Worm (Caenorhabditis elegans) whole organism, early embryonic: Measurements from ENCODE around the gene R07E5.11.

ENCODE experiments used
- B0310.2 ChIP-seq: sonication (generic microtip); optimal IDR thresholded peaks from 2 replicates; lab custom pipeline; 2016; ENCODE audit warnings: mild to moderate bottlenecking, missing genetic modification characterization, missing compliant biosample characterization
- F13C5.2 ChIP-seq: sonication (generic microtip); optimal IDR thresholded peaks from 2 replicates; lab custom pipeline; 2017; ENCODE audit warnings: mild to moderate bottlenecking, missing genetic modification characterization, inconsistent platforms, missing compliant biosample characterization
- aly-1 ChIP-seq: sonication (generic microtip); optimal IDR thresholded peaks from 2 replicates; lab custom pipeline; 2016; ENCODE audit warnings: missing genetic modification characterization, missing compliant biosample characterization
- ama-1 ChIP-seq: fragments of 150-350 bp; optimal IDR thresholded peaks from 2 replicates; lab custom pipeline; 2014
- ceh-13 ChIP-seq: fragments of 200-800 bp; sonication (Bioruptor generic); optimal IDR thresholded peaks from 2 replicates; lab custom pipeline; 2018; ENCODE audit warnings: mild to moderate bottlenecking, missing genetic modification characterization, missing compliant biosample characterization
- ceh-36 ChIP-seq: sonication (generic microtip); optimal IDR thresholded peaks from 2 replicates; lab custom pipeline; 2016; ENCODE audit warnings: missing genetic modification characterization, inconsistent platforms, missing compliant biosample characterization
- ets-7 ChIP-seq: sonication (generic microtip); optimal IDR thresholded peaks from 2 replicates; lab custom pipeline; 2016; ENCODE audit warnings: missing genotype, missing genetic modification characterization, missing compliant biosample characterization
- flt-1 ChIP-seq: fragments of 200-800 bp; sonication (Bioruptor generic); IDR thresholded peaks from 2 replicates; pipeline ENCODE4 v1.3.6; 2022; ENCODE audit warnings: missing genetic modification characterization, missing compliant biosample characterization
- hmbx-1 ChIP-seq: sonication (generic microtip); optimal IDR thresholded peaks from 2 replicates; lab custom pipeline; 2016; ENCODE audit warnings: mild to moderate bottlenecking, missing genetic modification characterization, missing compliant biosample characterization
- hmg-4 ChIP-seq: fragments of 200-800 bp; sonication (Bioruptor generic); optimal IDR thresholded peaks from 2 replicates; lab custom pipeline; 2018; ENCODE audit warnings: mild to moderate bottlenecking, missing genetic modification characterization, missing compliant biosample characterization
- hnd-1 ChIP-seq: sonication (generic microtip); optimal IDR thresholded peaks from 2 replicates; lab custom pipeline; 2016; ENCODE audit warnings: missing genetic modification characterization, missing compliant biosample characterization
- pes-1 ChIP-seq: fragments of 200-800 bp; sonication (Bioruptor generic); IDR thresholded peaks from 2 replicates; pipeline ENCODE4 v1.3.6; 2022; ENCODE audit warnings: missing genetic modification reagents, missing genetic modification characterization, missing compliant biosample characterization
- scrt-1 ChIP-seq: fragments of 200-800 bp; sonication (Bioruptor generic); IDR thresholded peaks from 2 replicates; pipeline ENCODE4 v1.3.6; 2022; ENCODE audit warnings: missing genetic modification characterization, missing compliant biosample characterization
- sea-1 ChIP-seq: fragments of 200-800 bp; sonication (Bioruptor generic); conservative IDR thresholded peaks from 2 replicates; pipeline ENCODE4 v1.3.6; 2022; ENCODE audit warnings: missing genetic modification characterization, missing compliant biosample characterization
- tbx-11 ChIP-seq: fragments of 200-800 bp; sonication (Bioruptor generic); IDR thresholded peaks from 2 replicates; pipeline ENCODE4 v1.3.6; 2022; ENCODE audit warnings: missing genetic modification characterization, missing compliant biosample characterization
- tbx-37 ChIP-seq: fragments of 200-800 bp; sonication (Bioruptor generic); conservative IDR thresholded peaks from 2 replicates; pipeline ENCODE4 v1.3.6; 2022; ENCODE audit warnings: missing genetic modification reagents, missing genetic modification characterization, missing compliant biosample characterization
- tra-4 ChIP-seq: sonication (generic microtip); optimal IDR thresholded peaks from 2 replicates; lab custom pipeline; 2017; ENCODE audit warnings: missing genetic modification characterization, missing compliant biosample characterization

R07E5.11 gene

ce11 chrIII:4391938-4392337 lies 23.1 kb downstream of the R07E5.11 start:
- TF ChIP-seq ceh-36 (tag; lab: Kevin White, UChicago) (no peak), B0310.2 (tag; lab: Kevin White, UChicago) (no peak), aly-1 (tag; lab: Kevin White, UChicago) (no peak), F13C5.2 (no peak), hmg-4 (GFP tag; lab: Kevin White, UChicago) (no peak), sea-1 (GFP tag; lab: Robert Waterston, UW) (no peak), tbx-11 (GFP tag; lab: Robert Waterston, UW) (no peak), hmbx-1 (no peak), tbx-37 (GFP tag; lab: Robert Waterston, UW) (no peak), ama-1 (lab: Kevin White, UChicago) (no peak), flt-1 (GFP tag; lab: Robert Waterston, UW) (no peak), tra-4 (no peak), ceh-13 (GFP tag; lab: Kevin White, UChicago) (no peak), pes-1 (GFP tag; lab: Robert Waterston, UW) (no peak), hnd-1 (tag; lab: Kevin White, UChicago) (no peak), scrt-1 (no peak), ets-7 (tag; lab: Kevin White, UChicago) (no peak)

- TF ChIP-seq hmbx-1, result no peak
- TF ChIP-seq scrt-1, result no peak
- no peak for TF ChIP-seq tbx-37 (GFP tag; lab: Robert Waterston, UW)
- no peak for TF ChIP-seq ceh-36 (tag; lab: Kevin White, UChicago)
- TF ChIP-seq F13C5.2, result no peak
- no peak for TF ChIP-seq pes-1 (GFP tag; lab: Robert Waterston, UW)
- TF ChIP-seq ama-1 (lab: Kevin White, UChicago), result no peak
- TF ChIP-seq tra-4, result no peak
- TF ChIP-seq B0310.2 (tag; lab: Kevin White, UChicago), result no peak
- TF ChIP-seq flt-1 (GFP tag; lab: Robert Waterston, UW), result no peak
- no peak for TF ChIP-seq hmg-4 (GFP tag; lab: Kevin White, UChicago)
Measured at ce11 chrIII:4391319-4391718, 23.7 kb downstream of the R07E5.11 start.

- no peak for TF ChIP-seq flt-1 (GFP tag; lab: Robert Waterston, UW)
- TF ChIP-seq hmbx-1, result no peak
- TF ChIP-seq aly-1 (tag; lab: Kevin White, UChicago), result no peak
- TF ChIP-seq tbx-11 (GFP tag; lab: Robert Waterston, UW), result no peak
- no peak for TF ChIP-seq pes-1 (GFP tag; lab: Robert Waterston, UW)
- no peak for TF ChIP-seq hnd-1 (tag; lab: Kevin White, UChicago)
Measured at ce11 chrIII:4390421-4390820, 24.6 kb downstream of the R07E5.11 start.

ce11 chrIII:4384487-4384886 lies 30.5 kb downstream of the R07E5.11 start, which contains the start of gene pals-28:
pals-28 (plus strand) TSS chrIII:4384787.
- TF ChIP-seq pes-1 (GFP tag; lab: Robert Waterston, UW) (no peak), tbx-11 (GFP tag; lab: Robert Waterston, UW) (no peak), hmbx-1 (no peak), hnd-1 (tag; lab: Kevin White, UChicago) (no peak), flt-1 (GFP tag; lab: Robert Waterston, UW) (no peak), tra-4 (no peak), sea-1 (GFP tag; lab: Robert Waterston, UW) (no peak), ceh-36 (tag; lab: Kevin White, UChicago) (no peak), ceh-13 (GFP tag; lab: Kevin White, UChicago) (no peak), tbx-37 (GFP tag; lab: Robert Waterston, UW) (no peak), aly-1 (tag; lab: Kevin White, UChicago) (no peak), ets-7 (tag; lab: Kevin White, UChicago) (no peak), ama-1 (lab: Kevin White, UChicago) (no peak), hmg-4 (GFP tag; lab: Kevin White, UChicago) (no peak), F13C5.2 (no peak), B0310.2 (tag; lab: Kevin White, UChicago) (no peak), scrt-1 (no peak)

ce11 chrIII:4382118-4382517 lies 32.9 kb downstream of the R07E5.11 start:
- TF ChIP-seq hmg-4 (GFP tag; lab: Kevin White, UChicago) (no peak), tbx-37 (GFP tag; lab: Robert Waterston, UW) (no peak), tbx-11 (GFP tag; lab: Robert Waterston, UW) (no peak), pes-1 (GFP tag; lab: Robert Waterston, UW) (no peak), scrt-1 (no peak), F13C5.2 (no peak), ets-7 (tag; lab: Kevin White, UChicago) (no peak)

- TF ChIP-seq B0310.2 (tag; lab: Kevin White, UChicago), result no peak
- TF ChIP-seq hmbx-1, result no peak
- no peak for TF ChIP-seq aly-1 (tag; lab: Kevin White, UChicago)
- no peak for TF ChIP-seq ama-1 (lab: Kevin White, UChicago)
- no peak for TF ChIP-seq tra-4
- TF ChIP-seq pes-1 (GFP tag; lab: Robert Waterston, UW), result no peak
- no peak for TF ChIP-seq ets-7 (tag; lab: Kevin White, UChicago)
- TF ChIP-seq hnd-1 (tag; lab: Kevin White, UChicago), result no peak
- TF ChIP-seq ceh-36 (tag; lab: Kevin White, UChicago), result no peak
- no peak for TF ChIP-seq tbx-37 (GFP tag; lab: Robert Waterston, UW)
- no peak for TF ChIP-seq tbx-11 (GFP tag; lab: Robert Waterston, UW)
- TF ChIP-seq scrt-1, result no peak
- no peak for TF ChIP-seq ceh-13 (GFP tag; lab: Kevin White, UChicago)
- TF ChIP-seq F13C5.2, result no peak
- TF ChIP-seq flt-1 (GFP tag; lab: Robert Waterston, UW), result no peak
- TF ChIP-seq sea-1 (GFP tag; lab: Robert Waterston, UW), result no peak
- no peak for TF ChIP-seq hmg-4 (GFP tag; lab: Kevin White, UChicago)
Measured at ce11 chrIII:4381343-4381742, 33.7 kb downstream of the R07E5.11 start, which contains the start of gene pals-27. pals-27 (plus strand) TSS chrIII:4381643.

- no peak for TF ChIP-seq sea-1 (GFP tag; lab: Robert Waterston, UW)
- TF ChIP-seq scrt-1, result no peak
- peak; percentile 11 for TF ChIP-seq F13C5.2
Measured at ce11 chrIII:4380835-4381234, 34.2 kb downstream of the R07E5.11 start.
